Worm (Caenorhabditis elegans) whole organism, young adult: Measurements from ENCODE around the gene nhr-140.

Experiments
- F10E7.11 ChIP-seq: sonication (generic microtip); optimal IDR thresholded peaks from 2 replicates; lab custom pipeline; 2017; ENCODE audit warnings: mild to moderate bottlenecking, missing genetic modification characterization, moderate library complexity, missing compliant biosample characterization
- Y67H2A.10 ChIP-seq: fragments of 200-800 bp; sonication (Bioruptor generic); conservative IDR thresholded peaks from 2 replicates; pipeline ENCODE4 v1.3.6; 2022; ENCODE audit warnings: missing genetic modification reagents, missing genetic modification characterization, missing compliant biosample characterization
- ama-1 ChIP-seq, 3 experiments: fragments of 150-350 bp in 1 of 3; sonication (generic microtip) in 2 of 3; optimal IDR thresholded peaks; 2 replicates each; lab custom pipeline; 2014 to 2018; ENCODE audit warnings: missing biosample characterization in 2 of 3, missing genetic modification characterization in 2 of 3, missing genetic modification reagents in 2 of 3
- attf-5 ChIP-seq: fragments of 200-800 bp; sonication (Bioruptor generic); optimal IDR thresholded peaks from 2 replicates; lab custom pipeline; 2018; ENCODE audit warnings: mild to moderate bottlenecking, missing genetic modification characterization, missing compliant biosample characterization
- ccch-3 ChIP-seq: fragments of 200-800 bp; sonication (Bioruptor generic); optimal IDR thresholded peaks from 2 replicates; lab custom pipeline; 2018; ENCODE audit warnings: mild to moderate bottlenecking, missing genetic modification characterization, missing compliant biosample characterization
- lag-1 ChIP-seq: fragments of 200-800 bp; sonication (Bioruptor generic); IDR thresholded peaks from 2 replicates; pipeline ENCODE4 v1.3.6; 2022; ENCODE audit warnings: missing genetic modification reagents, missing genetic modification characterization, missing compliant biosample characterization
- lsl-1 ChIP-seq: fragments of 200-800 bp; sonication (Bioruptor generic); optimal IDR thresholded peaks from 2 replicates; lab custom pipeline; 2018; ENCODE audit warnings: mild to moderate bottlenecking, missing genetic modification characterization, moderate library complexity, missing compliant biosample characterization
- nhr-120 ChIP-seq: fragments of 200-800 bp; sonication (Bioruptor generic); IDR thresholded peaks from 2 replicates; pipeline ENCODE4 v1.3.6; 2022; ENCODE audit warnings: missing genetic modification characterization, missing compliant biosample characterization
- nhr-27 ChIP-seq: fragments of 200-800 bp; sonication (Bioruptor generic); optimal IDR thresholded peaks from 2 replicates; lab custom pipeline; 2018; ENCODE audit warnings: mild to moderate bottlenecking, missing genetic modification characterization, moderate library complexity, missing compliant biosample characterization
- rpc-1 ChIP-seq, 2 experiments: fragments of 150-350 bp in 1 of 2; sonication (generic microtip) in 1 of 2; optimal IDR thresholded peaks; 2 replicates each; lab custom pipeline; 2014 to 2018; ENCODE audit warnings: missing biosample characterization in 1 of 2, missing genetic modification characterization in 1 of 2, missing genetic modification reagents in 1 of 2, missing genotype in 1 of 2
- snpc-4 ChIP-seq, 5 experiments: fragments of 150-350 bp in 1 of 5; sonication (generic microtip) in 4 of 5; optimal IDR thresholded peaks; 2 replicates each; lab custom pipeline; 2014 to 2018; ENCODE audit warnings: missing genetic modification characterization in 5 of 5, missing biosample characterization in 3 of 5, antibody characterized with exemption in 2 of 5, mild to moderate bottlenecking in 2 of 5, missing compliant biosample characterization in 2 of 5, missing genotype in 2 of 5, moderate library complexity in 2 of 5, missing genetic modification reagents in 1 of 5
- xnd-1 ChIP-seq: sonication (generic microtip); optimal IDR thresholded peaks from 2 replicates; lab custom pipeline; 2016; ENCODE audit warnings: missing genotype, missing genetic modification reagents, missing genetic modification characterization, missing compliant biosample characterization

DNA sequence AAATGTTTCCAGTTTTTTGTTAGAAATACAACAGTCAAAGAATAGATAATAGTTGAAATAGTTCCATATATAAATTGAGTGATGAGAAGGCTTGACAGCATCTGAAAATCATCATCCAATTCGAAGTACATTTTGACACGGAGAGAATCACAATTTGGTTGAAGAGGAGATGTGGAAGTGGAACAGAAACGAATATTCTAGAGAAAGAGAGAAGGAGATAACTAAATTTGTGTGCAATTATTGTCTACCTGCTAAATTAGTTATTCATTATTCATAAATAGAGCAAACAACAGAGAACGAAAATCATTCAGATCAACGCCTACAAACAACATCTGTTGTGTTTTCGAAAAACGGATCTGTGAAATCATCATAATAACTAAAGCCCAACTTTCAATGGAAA lies 35.7 kb downstream of the nhr-140 start, which contains the start of gene srg-31:
- no peak for TF ChIP-seq xnd-1 (tag; lab: Kevin White, UChicago)
- TF ChIP-seq ccch-3 (GFP tag; lab: Kevin White, UChicago) = no peak
- no peak for TF ChIP-seq snpc-4 (GFP tag; optimal IDR thresholded peaks at IDR 0.05; lab: Kevin White, UChicago)
- TF ChIP-seq snpc-4 (tag; optimal IDR thresholded peaks at IDR 0.05; lab: Kevin White, UChicago) = no peak
- TF ChIP-seq lag-1 = no peak
- no peak for TF ChIP-seq Y67H2A.10
- no peak for TF ChIP-seq attf-5 (GFP tag; lab: Kevin White, UChicago)
- TF ChIP-seq rpc-1 (optimal IDR thresholded peaks at IDR 0.05; lab: Kevin White, UChicago) = no peak
- no peak for TF ChIP-seq rpc-1 (tag; optimal IDR thresholded peaks at IDR 0.05; lab: Kevin White, UChicago)
- no peak for TF ChIP-seq nhr-120 (GFP tag; lab: Robert Waterston, UW)
- no peak for TF ChIP-seq F10E7.11 (tag; lab: Kevin White, UChicago)
- no peak for TF ChIP-seq lsl-1 (GFP tag; lab: Kevin White, UChicago)
- TF ChIP-seq ama-1 (optimal IDR thresholded peaks at IDR 0.05; lab: Kevin White, UChicago) = no peak
- no peak for TF ChIP-seq ama-1 (GFP tag; optimal IDR thresholded peaks at IDR 0.05; lab: Kevin White, UChicago)
- TF ChIP-seq nhr-27 = no peak
